Fruit fly (Drosophila melanogaster) whole organism, embryonic: ENCODE results near the gene Cubn.

ENCODE experiments used
- CG10267 ChIP-seq: fragments of 200-800 bp; sonication (Bioruptor generic); optimal IDR thresholded peaks from 2 replicates; lab custom pipeline; 2018; ENCODE audit warnings: missing biosample characterization, mild to moderate bottlenecking, missing genetic modification characterization, moderate library complexity
- CG11247 ChIP-seq: fragments of 200-800 bp; sonication (Bioruptor generic); IDR thresholded peaks from 2 replicates; pipeline ENCODE4 v1.3.6; 2022; ENCODE audit warnings: missing biosample characterization, missing genetic modification characterization
- CG12236 ChIP-seq: fragments of 200-800 bp; sonication (Bioruptor generic); optimal IDR thresholded peaks from 2 replicates; lab custom pipeline; 2016; ENCODE audit warnings: missing biosample characterization, missing genetic modification characterization
- CG12744 ChIP-seq: fragments of 200-800 bp; sonication (Bioruptor generic); optimal IDR thresholded peaks from 2 replicates; lab custom pipeline; 2016; ENCODE audit warnings: missing biosample characterization, missing genetic modification characterization
- CG14965 ChIP-seq: fragments of 200-800 bp; sonication (Bioruptor generic); optimal IDR thresholded peaks from 2 replicates; lab custom pipeline; 2016; ENCODE audit warnings: missing biosample characterization, missing genetic modification characterization, borderline replicate concordance
- CG16779 ChIP-seq: fragments of 200-800 bp; sonication (Bioruptor generic); IDR thresholded peaks from 2 replicates; pipeline ENCODE4 v1.3.6; 2022; ENCODE audit warnings: missing biosample characterization, missing genetic modification characterization
- CG17912 ChIP-seq: fragments of 200-800 bp; sonication (Bioruptor generic); optimal IDR thresholded peaks from 2 replicates; lab custom pipeline; 2018; ENCODE audit warnings: missing biosample characterization, mild to moderate bottlenecking, missing genetic modification characterization
- CG2120 ChIP-seq: fragments of 200-800 bp; sonication (Bioruptor generic); optimal IDR thresholded peaks from 3 replicates; lab custom pipeline; 2016; ENCODE audit warnings: missing biosample characterization, missing genetic modification characterization
- CG2678 ChIP-seq: fragments of 200-800 bp; sonication (Bioruptor generic); optimal IDR thresholded peaks from 3 replicates; lab custom pipeline; 2019; ENCODE audit warnings: missing biosample characterization, mild to moderate bottlenecking, missing genetic modification characterization, moderate library complexity
- CG30020 ChIP-seq: fragments of 200-800 bp; optimal IDR thresholded peaks from 2 replicates; lab custom pipeline; 2019; ENCODE audit warnings: missing biosample characterization, mild to moderate bottlenecking, missing genetic modification characterization, moderate library complexity
- CG30431 ChIP-seq: fragments of 200-800 bp; sonication (Bioruptor generic); optimal IDR thresholded peaks from 2 replicates; lab custom pipeline; 2017; ENCODE audit warnings: missing biosample characterization, missing genetic modification characterization
- CG31441 ChIP-seq: fragments of 200-800 bp; sonication (Bioruptor generic); IDR thresholded peaks from 2 replicates; pipeline ENCODE4 v1.3.6; 2022; ENCODE audit warnings: missing biosample characterization, missing genetic modification characterization
- CG43689 ChIP-seq: fragments of 200-800 bp; sonication (Bioruptor generic); IDR thresholded peaks from 2 replicates; pipeline ENCODE4 v1.3.6; 2022; ENCODE audit warnings: missing biosample characterization, missing genetic modification characterization
- CG4617 ChIP-seq: fragments of 200-800 bp; sonication (Bioruptor generic); optimal IDR thresholded peaks from 3 replicates; lab custom pipeline; 2016; ENCODE audit warnings: missing biosample characterization, missing genetic modification characterization, borderline replicate concordance
- CG6175 ChIP-seq: fragments of 200-800 bp; sonication (Bioruptor generic); IDR thresholded peaks from 3 replicates; pipeline ENCODE4 v1.3.6; 2022; ENCODE audit warnings: missing biosample characterization, missing genetic modification characterization
- CG6254 ChIP-seq: fragments of 200-800 bp; sonication (Bioruptor generic); optimal IDR thresholded peaks from 3 replicates; lab custom pipeline; 2017; ENCODE audit warnings: mild to moderate bottlenecking, missing biosample characterization, missing genetic modification reagents, missing genetic modification characterization
- CG8944 ChIP-seq: fragments of 200-800 bp; sonication (Bioruptor generic); optimal IDR thresholded peaks from 3 replicates; lab custom pipeline; 2016; ENCODE audit warnings: missing biosample characterization, missing genetic modification characterization
- Dad ChIP-seq: fragments of 200-800 bp; sonication (Bioruptor generic); optimal IDR thresholded peaks from 3 replicates; lab custom pipeline; 2016; ENCODE audit warnings: missing biosample characterization, missing genetic modification characterization
- Dek ChIP-seq: fragments of 200-800 bp; sonication (Bioruptor generic); optimal IDR thresholded peaks from 3 replicates; lab custom pipeline; 2019; ENCODE audit warnings: missing biosample characterization, mild to moderate bottlenecking, missing genetic modification characterization, moderate library complexity
- Dp ChIP-seq: fragments of 200-800 bp; sonication (Bioruptor generic); optimal IDR thresholded peaks from 2 replicates; lab custom pipeline; 2018; ENCODE audit warnings: missing biosample characterization, mild to moderate bottlenecking, missing genetic modification characterization, moderate library complexity
- ERR ChIP-seq: fragments of 200-800 bp; sonication (Bioruptor generic); optimal IDR thresholded peaks from 2 replicates; lab custom pipeline; 2016; ENCODE audit warnings: missing biosample characterization, missing genetic modification characterization
- Elba2 ChIP-seq: fragments of 200-800 bp; sonication (Bioruptor generic); optimal IDR thresholded peaks from 3 replicates; lab custom pipeline; 2016; ENCODE audit warnings: missing biosample characterization, missing genetic modification characterization
- Hr78 ChIP-seq, 2 experiments: fragments of 200-800 bp in 1 of 2; fragments of >200 bp in 1 of 2; sonication (Bioruptor generic) in 1 of 2; optimal IDR thresholded peaks; 2 replicates each; lab custom pipeline; 2017 to 2019; ENCODE audit warnings: missing biosample characterization in 2 of 2, missing genetic modification characterization in 2 of 2, mild to moderate bottlenecking in 1 of 2, moderate library complexity in 1 of 2
- Lhr ChIP-seq: fragments of 200-800 bp; sonication (Bioruptor generic); optimal IDR thresholded peaks from 3 replicates; lab custom pipeline; 2017; ENCODE audit warnings: mild to moderate bottlenecking, missing biosample characterization, missing genetic modification reagents, missing genetic modification characterization
- Rx ChIP-seq: fragments of 200-800 bp; sonication (Bioruptor generic); IDR thresholded peaks from 2 replicates; pipeline ENCODE4 v1.3.6; 2022; ENCODE audit warnings: missing biosample characterization, missing genetic modification characterization
- Side ChIP-seq: fragments of 200-800 bp; sonication (Bioruptor generic); optimal IDR thresholded peaks from 2 replicates; lab custom pipeline; 2016; ENCODE audit warnings: missing biosample characterization, missing genetic modification characterization
- Six4 ChIP-seq: fragments of 200-800 bp; sonication (Bioruptor generic); optimal IDR thresholded peaks from 2 replicates; lab custom pipeline; 2016; ENCODE audit warnings: missing biosample characterization, missing genetic modification characterization
- btn ChIP-seq: fragments of 200-800 bp; sonication (Bioruptor generic); optimal IDR thresholded peaks from 2 replicates; lab custom pipeline; 2016; ENCODE audit warnings: missing biosample characterization, missing genetic modification characterization
- chif ChIP-seq, 2 experiments: fragments of 200-800 bp; sonication (Bioruptor generic); optimal IDR thresholded peaks; 3 replicates each; lab custom pipeline; 2016; ENCODE audit warnings: missing biosample characterization in 2 of 2, missing genetic modification characterization in 2 of 2
- crol ChIP-seq: fragments of 200-800 bp; sonication (Bioruptor generic); IDR thresholded peaks from 2 replicates; pipeline ENCODE4 v1.3.6; 2022; ENCODE audit warnings: missing biosample characterization, missing genetic modification characterization
- dpn ChIP-seq, 2 experiments: fragments of 200-800 bp; sonication (Bioruptor generic); optimal IDR thresholded peaks; 3 replicates each; lab custom pipeline; 2016; ENCODE audit warnings: missing biosample characterization in 2 of 2, missing genetic modification characterization in 2 of 2
- dysf ChIP-seq: fragments of 200-800 bp; sonication (Bioruptor generic); IDR thresholded peaks from 3 replicates; pipeline ENCODE4 v1.3.6; 2022; ENCODE audit warnings: missing biosample characterization, missing genetic modification characterization
- gce ChIP-seq: fragments of 200-800 bp; sonication (Bioruptor generic); IDR thresholded peaks from 3 replicates; pipeline ENCODE4 v1.3.6; 2022; ENCODE audit warnings: missing biosample characterization, missing genetic modification characterization
- gt ChIP-seq: fragments of 200-800 bp; sonication (Bioruptor generic); IDR thresholded peaks from 2 replicates; pipeline ENCODE4 v1.3.6; 2022; ENCODE audit warnings: missing biosample characterization, missing genetic modification characterization
- hb ChIP-seq: fragments of 200-800 bp; sonication (Bioruptor generic); IDR thresholded peaks from 3 replicates; pipeline ENCODE4 v1.3.6; 2022; ENCODE audit warnings: missing biosample characterization, missing genetic modification characterization; ENCODE audit not compliant: partially characterized antibody
- her ChIP-seq: fragments of 200-800 bp; sonication (Bioruptor generic); optimal IDR thresholded peaks from 2 replicates; lab custom pipeline; 2016; ENCODE audit warnings: missing biosample characterization, missing genetic modification characterization
- insv ChIP-seq, 2 experiments: fragments of 200-800 bp; sonication (Bioruptor generic); optimal IDR thresholded peaks; 3 replicates each; lab custom pipeline; 2016 to 2018; ENCODE audit warnings: missing biosample characterization in 2 of 2, missing genetic modification characterization in 2 of 2
- nau ChIP-seq: fragments of 200-800 bp; sonication (Bioruptor generic); optimal IDR thresholded peaks from 3 replicates; lab custom pipeline; 2017; ENCODE audit warnings: missing biosample characterization, mild to moderate bottlenecking, missing genetic modification characterization, missing genetic modification reagents
- nom ChIP-seq: fragments of 200-800 bp; sonication (Bioruptor generic); optimal IDR thresholded peaks from 2 replicates; lab custom pipeline; 2017; ENCODE audit warnings: missing biosample characterization, missing genetic modification characterization, mild to moderate bottlenecking, moderate library complexity, missing genetic modification reagents
- pita ChIP-seq: fragments of 200-800 bp; sonication (Bioruptor generic); optimal IDR thresholded peaks from 2 replicates; lab custom pipeline; 2017; ENCODE audit warnings: missing biosample characterization, mild to moderate bottlenecking, missing genetic modification characterization
- ranshi ChIP-seq: fragments of 200-800 bp; sonication (Bioruptor generic); IDR thresholded peaks from 2 replicates; pipeline ENCODE4 v1.3.6; 2022; ENCODE audit warnings: missing biosample characterization, missing genetic modification characterization
- salm ChIP-seq: fragments of 200-800 bp; sonication (Bioruptor generic); optimal IDR thresholded peaks from 2 replicates; lab custom pipeline; 2018; ENCODE audit warnings: missing biosample characterization, mild to moderate bottlenecking, missing genetic modification characterization
- seq ChIP-seq: fragments of 200-800 bp; sonication (Bioruptor generic); IDR thresholded peaks from 2 replicates; pipeline ENCODE4 v1.3.6; 2022; ENCODE audit warnings: missing biosample characterization, missing genetic modification characterization
- slou ChIP-seq: fragments of 200-800 bp; sonication (Bioruptor generic); optimal IDR thresholded peaks from 3 replicates; lab custom pipeline; 2016; ENCODE audit warnings: missing biosample characterization, missing genetic modification characterization
- sr ChIP-seq: fragments of 200-800 bp; sonication (Bioruptor generic); IDR thresholded peaks from 3 replicates; pipeline ENCODE4 v1.3.6; 2022; ENCODE audit warnings: missing biosample characterization, missing genetic modification characterization
- tll ChIP-seq, 2 experiments: fragments of 200-800 bp in 1 of 2; fragments of >200 bp in 1 of 2; sonication (Bioruptor generic) in 1 of 2; optimal IDR thresholded peaks; 2 replicates each; lab custom pipeline; 2017 to 2019; ENCODE audit warnings: missing biosample characterization in 2 of 2, missing genetic modification characterization in 2 of 2, mild to moderate bottlenecking in 1 of 2, moderate library complexity in 1 of 2
- usp ChIP-seq: fragments of >200 bp; optimal IDR thresholded peaks from 2 replicates; lab custom pipeline; 2017; ENCODE audit warnings: missing biosample characterization, missing genetic modification characterization
- wdn ChIP-seq: fragments of 200-800 bp; sonication (Bioruptor generic); IDR thresholded peaks from 2 replicates; pipeline ENCODE4 v1.3.6; 2022; ENCODE audit warnings: missing biosample characterization, missing genetic modification characterization
- wor ChIP-seq: fragments of 200-800 bp; sonication (Bioruptor generic); IDR thresholded peaks from 2 replicates; pipeline ENCODE4 v1.3.6; 2022; ENCODE audit warnings: missing biosample characterization, missing genetic modification characterization
- zfh1 ChIP-seq: fragments of 200-800 bp; sonication (Bioruptor generic); IDR thresholded peaks from 3 replicates; pipeline ENCODE4 v1.3.6; 2022; ENCODE audit warnings: missing biosample characterization, missing genetic modification characterization

The Cubn gene

DNA sequence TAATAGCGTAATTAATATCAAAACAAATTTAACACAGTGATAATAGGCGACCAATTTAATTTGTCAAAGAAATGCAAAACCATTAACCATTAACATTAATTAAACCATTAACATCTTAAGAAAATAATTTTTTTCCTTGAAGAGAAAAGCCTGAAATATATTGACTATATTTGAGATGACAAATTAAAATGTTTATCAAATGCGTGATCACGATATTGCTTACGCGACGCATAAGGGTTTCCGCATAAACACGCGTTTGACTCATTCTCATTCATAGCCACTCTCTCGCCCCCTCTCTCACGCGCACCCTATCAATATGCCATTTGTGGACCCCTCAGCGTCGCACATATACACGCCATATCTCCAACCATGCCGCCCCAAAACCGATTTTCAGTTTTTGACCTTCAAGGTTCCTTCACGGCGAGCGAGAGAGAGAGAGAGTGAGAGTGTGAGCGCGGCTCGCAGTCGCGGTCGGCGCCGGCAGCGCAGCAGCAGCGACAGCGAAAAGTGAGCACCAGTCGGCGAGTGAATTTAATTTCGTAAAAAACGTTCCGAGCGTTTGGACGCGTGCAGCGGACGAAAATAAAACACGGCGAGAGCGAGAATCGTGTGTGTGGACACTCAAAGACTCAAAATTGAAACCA, 14.4 kb upstream of the Cubn start, which contains the start of gene Hex-A (continued):
- TF ChIP-seq CG30020 (tag; lab: Kevin White, UChicago): peak; percentile 84
- peak; percentile 96 for TF ChIP-seq dysf (GFP tag; lab: Robert Waterston, UW)
- peak; percentile 81 for TF ChIP-seq CG43689 (GFP tag; lab: Robert Waterston, UW)
- peak; percentile 50 for TF ChIP-seq CG14965 (GFP tag; lab: Kevin White, UChicago)
- TF ChIP-seq CG12744 (GFP tag; lab: Kevin White, UChicago): peak; percentile 96
- TF ChIP-seq hb (GFP tag; lab: Robert Waterston, UW): no peak
- TF ChIP-seq gt: peak; percentile 82
- no peak for TF ChIP-seq pita (GFP tag; lab: Kevin White, UChicago)
- peak; percentile 90 for TF ChIP-seq zfh1 (GFP tag; lab: Robert Waterston, UW)
- peak; percentile 96 for TF ChIP-seq CG10267 (tag; lab: Kevin White, UChicago)
- peak; percentile 90 for TF ChIP-seq Lhr (GFP tag; lab: Kevin White, UChicago)
- TF ChIP-seq sr (GFP tag; lab: Robert Waterston, UW): peak; percentile 56; the same call in 2 of the 3 replicates
- TF ChIP-seq Dek: peak; percentile 97
- peak; percentile 97 for TF ChIP-seq nau (GFP tag; lab: Kevin White, UChicago)
- peak; percentile 91 to 92 for TF ChIP-seq chif (GFP tag; optimal IDR thresholded peaks at IDR 0.05; lab: Kevin White, UChicago)
- TF ChIP-seq Elba2: no peak
- TF ChIP-seq CG11247 (GFP tag; lab: Robert Waterston, UW): peak; percentile 87
- peak in 1 of 2 experiments; percentile 94 for TF ChIP-seq Hr78 (GFP tag; optimal IDR thresholded peaks at IDR 0.05; lab: Kevin White, UChicago)
- peak; percentile 81 for TF ChIP-seq CG8944 (GFP tag; lab: Kevin White, UChicago)
- TF ChIP-seq her (GFP tag; lab: Kevin White, UChicago): peak; percentile 89
- TF ChIP-seq crol (GFP tag; lab: Robert Waterston, UW): peak; percentile 97
- TF ChIP-seq usp: no peak
- TF ChIP-seq gce (GFP tag; lab: Robert Waterston, UW): peak; percentile 86
- peak; percentile 2 to 84 for TF ChIP-seq insv (GFP tag; optimal IDR thresholded peaks at IDR 0.05; lab: Kevin White, UChicago)
- peak; percentile 96 for TF ChIP-seq Side
- TF ChIP-seq wdn (GFP tag; lab: Robert Waterston, UW): peak; percentile 89
- peak; percentile 60 for TF ChIP-seq CG4617 (GFP tag; lab: Kevin White, UChicago)
- TF ChIP-seq slou: peak; percentile 78
- peak; percentile 87 to 96 for TF ChIP-seq dpn (GFP tag; optimal IDR thresholded peaks at IDR 0.05; lab: Kevin White, UChicago)
- peak; percentile 76 for TF ChIP-seq Rx (GFP tag; lab: Robert Waterston, UW)
- peak; percentile 99 for TF ChIP-seq CG2678
- TF ChIP-seq Dad (GFP tag; lab: Kevin White, UChicago): peak; percentile 90
- TF ChIP-seq ERR (GFP tag; lab: Kevin White, UChicago): peak; percentile 99
- TF ChIP-seq salm (tag; lab: Kevin White, UChicago): peak; percentile 96
- TF ChIP-seq CG2120 (GFP tag; lab: Kevin White, UChicago): peak; percentile 97
- peak; percentile 75 for TF ChIP-seq CG17912 (GFP tag; lab: Kevin White, UChicago)
- TF ChIP-seq tll (GFP tag; optimal IDR thresholded peaks at IDR 0.05; lab: Kevin White, UChicago): peak in 1 of 2 experiments; percentile 52
- TF ChIP-seq CG12236: peak; percentile 90
- TF ChIP-seq ranshi (GFP tag; lab: Robert Waterston, UW): peak; percentile 84
- TF ChIP-seq Six4 (GFP tag; lab: Kevin White, UChicago): peak; percentile 87
- peak; percentile 16 for TF ChIP-seq Dp (GFP tag; lab: Kevin White, UChicago)
- peak; percentile 95 for TF ChIP-seq nom
- peak; percentile 84 for TF ChIP-seq CG30431 (GFP tag; lab: Kevin White, UChicago)
- peak; percentile 81 for TF ChIP-seq btn (GFP tag; lab: Kevin White, UChicago)
- TF ChIP-seq wor (GFP tag; lab: Robert Waterston, UW): peak; percentile 85
- TF ChIP-seq CG6175 (GFP tag; lab: Robert Waterston, UW): peak; percentile 83; the same call in 2 of the 3 replicates
- TF ChIP-seq CG6254 (GFP tag; lab: Kevin White, UChicago): peak; percentile 90
- peak; percentile 93 for TF ChIP-seq CG31441 (GFP tag; lab: Robert Waterston, UW)
- peak; percentile 96 for TF ChIP-seq seq (GFP tag; lab: Robert Waterston, UW)
- peak; percentile 69 for TF ChIP-seq CG16779 (GFP tag; lab: Robert Waterston, UW)
